Worm (Caenorhabditis elegans): ENCODE results near the gene srw-14.

srw-14 gene

ce11 chrV:15223668-15224067 lies 2.1 kb upstream of the srw-14 start, which contains the start of gene srw-24:
srw-24 (plus strand) TSS chrV:15223968.
- TF ChIP-seq pbrm-1 (GFP tag; IDR thresholded peaks at IDR 0.05) = no peak

- no peak for TF ChIP-seq mcd-1 (GFP tag; IDR thresholded peaks at IDR 0.05)
- TF ChIP-seq hsf-1 (GFP tag; IDR thresholded peaks at IDR 0.05) = no peak
- TF ChIP-seq ceh-79 (tag; optimal IDR thresholded peaks at IDR 0.05) = no peak
- no peak for TF ChIP-seq madf-10 (tag; optimal IDR thresholded peaks at IDR 0.05)
- TF ChIP-seq F57A8.1 (GFP tag; optimal IDR thresholded peaks at IDR 0.05) = no peak
- TF ChIP-seq lag-1 (GFP tag; IDR thresholded peaks at IDR 0.05) = no peak
These were observed 456 bp downstream of the srw-14 start for ce11 chrV:15226206-15226605.

ce11 chrV:15230243-15230642 lies 4.5 kb downstream of the srw-14 start, which contains the start of gene srw-15:
srw-15 (plus strand) TSS chrV:15230543.
- no peak for TF ChIP-seq attf-3 (GFP tag; conservative IDR thresholded peaks at IDR 0.05)
- TF ChIP-seq nhr-90 (tag; optimal IDR thresholded peaks at IDR 0.05) = no peak
- TF ChIP-seq B0019.2 (GFP tag; conservative IDR thresholded peaks at IDR 0.05) = no peak
- TF ChIP-seq F23B12.7 (tag; optimal IDR thresholded peaks at IDR 0.05; ENCODE audit: insufficient read depth) = no peak
- no peak for TF ChIP-seq nhr-120 (GFP tag; IDR thresholded peaks at IDR 0.05)
- TF ChIP-seq nfya-1 (tag; optimal IDR thresholded peaks at IDR 0.05; ENCODE audit: borderline replicate concordance, insufficient read depth) = no peak
- TF ChIP-seq ceh-91 (GFP tag; IDR thresholded peaks at IDR 0.05) = no peak

ce11 chrV:15232200-15232599 lies 6.5 kb downstream of the srw-14 start, which contains the start of gene srw-13:
srw-13 (plus strand) TSS chrV:15232500.
- TF ChIP-seq ceh-79 (tag; optimal IDR thresholded peaks at IDR 0.05) (no peak), aptf-2 (GFP tag; conservative IDR thresholded peaks at IDR 0.05) (no peak), gei-17 (GFP tag; optimal IDR thresholded peaks at IDR 0.05) (no peak), bed-2 (GFP tag; IDR thresholded peaks at IDR 0.05) (no peak), pha-4 (tag; optimal IDR thresholded peaks at IDR 0.05) (no peak), athp-1 (tag; optimal IDR thresholded peaks at IDR 0.05) (no peak), nhr-90 (tag; optimal IDR thresholded peaks at IDR 0.05) (no peak), nhr-120 (GFP tag; IDR thresholded peaks at IDR 0.05) (no peak), D2030.7 (GFP tag; IDR thresholded peaks at IDR 0.05) (no peak)

- no peak for TF ChIP-seq madf-3 (GFP tag; IDR thresholded peaks at IDR 0.05)
- no peak for TF ChIP-seq bed-1 (GFP tag; IDR thresholded peaks at IDR 0.05)
- no peak for TF ChIP-seq mxl-1 (tag; optimal IDR thresholded peaks at IDR 0.05)
- no peak for TF ChIP-seq dpl-1 (GFP tag; optimal IDR thresholded peaks at IDR 0.05)
- no peak for TF ChIP-seq ceh-27 (GFP tag; optimal IDR thresholded peaks at IDR 0.05)
These were observed 9.9 kb downstream of the srw-14 start, which contains the start of gene nhr-164 for ce11 chrV:15235661-15236060. nhr-164 (minus strand) TSS chrV:15235761.

ce11 chrV:15238552-15238951 lies 12.8 kb downstream of the srw-14 start, which contains the start of gene srw-12:
srw-12 (minus strand) TSS chrV:15238652.
- no peak for TF ChIP-seq nfya-1 (tag; optimal IDR thresholded peaks at IDR 0.05; ENCODE audit: borderline replicate concordance, insufficient read depth)
- no peak for TF ChIP-seq Y53F4B.3 (GFP tag; IDR thresholded peaks at IDR 0.05)
- TF ChIP-seq F39B2.1 (GFP tag; IDR thresholded peaks at IDR 0.05) = no peak
- no peak for TF ChIP-seq egl-18 (GFP tag; IDR thresholded peaks at IDR 0.05)
- no peak for TF ChIP-seq cebp-1 (GFP tag; IDR thresholded peaks at IDR 0.05)
- no peak for TF ChIP-seq cebp-1 (tag; optimal IDR thresholded peaks at IDR 0.05)
- no peak for TF ChIP-seq B0019.2 (GFP tag; conservative IDR thresholded peaks at IDR 0.05)
- TF ChIP-seq hmg-1.2 (GFP tag; IDR thresholded peaks at IDR 0.05) = no peak
- no peak for TF ChIP-seq lir-1 (GFP tag; conservative IDR thresholded peaks at IDR 0.05)
- no peak for TF ChIP-seq efl-1 (GFP tag; optimal IDR thresholded peaks at IDR 0.05)
- TF ChIP-seq nhr-90 (tag; optimal IDR thresholded peaks at IDR 0.05) = no peak
- no peak for TF ChIP-seq F57A8.1 (GFP tag; optimal IDR thresholded peaks at IDR 0.05)
